Fruit fly (Drosophila melanogaster) whole organism, embryonic: ENCODE data around the gene Cpr67Fb.

Experiments
- Atf-2 ChIP-seq: fragments of 200-800 bp; sonication (Bioruptor generic); optimal IDR thresholded peaks from 2 replicates; lab custom pipeline; 2016; ENCODE audit warnings: missing biosample characterization, missing genetic modification characterization
- C15 ChIP-seq: fragments of 200-800 bp; sonication (Bioruptor generic); IDR thresholded peaks from 3 replicates; pipeline ENCODE4 v1.3.6; 2022; ENCODE audit warnings: missing biosample characterization, missing genetic modification characterization
- CG10366 ChIP-seq: fragments of 200-800 bp; sonication (Bioruptor generic); IDR thresholded peaks from 2 replicates; pipeline ENCODE4 v1.3.6; 2022; ENCODE audit warnings: missing biosample characterization, missing genetic modification characterization
- CG11456 ChIP-seq: fragments of 200-800 bp; sonication (Bioruptor generic); IDR thresholded peaks from 3 replicates; pipeline ENCODE4 v1.3.6; 2022; ENCODE audit warnings: missing biosample characterization, missing genetic modification characterization
- CG11723 ChIP-seq: fragments of 200-800 bp; sonication (Bioruptor generic); optimal IDR thresholded peaks from 2 replicates; lab custom pipeline; 2017; ENCODE audit warnings: missing biosample characterization, mild to moderate bottlenecking, missing genetic modification characterization
- CG16815 ChIP-seq: fragments of 200-800 bp; sonication (Bioruptor generic); optimal IDR thresholded peaks from 3 replicates; lab custom pipeline; 2017; ENCODE audit warnings: missing biosample characterization, mild to moderate bottlenecking, missing genetic modification characterization
- CG17359 ChIP-seq: fragments of 200-800 bp; sonication (Bioruptor generic); optimal IDR thresholded peaks from 3 replicates; lab custom pipeline; 2018; ENCODE audit warnings: missing biosample characterization, mild to moderate bottlenecking, missing genetic modification characterization, moderate library complexity
- CG17385 ChIP-seq: fragments of 200-800 bp; sonication (Bioruptor generic); optimal IDR thresholded peaks from 3 replicates; lab custom pipeline; 2018; ENCODE audit warnings: missing biosample characterization, mild to moderate bottlenecking, missing genetic modification characterization
- CG2129 ChIP-seq: fragments of 200-800 bp; sonication (Bioruptor generic); IDR thresholded peaks from 2 replicates; pipeline ENCODE4 v1.3.6; 2022; ENCODE audit warnings: missing biosample characterization, missing genetic modification characterization; ENCODE audit not compliant: partially characterized antibody
- CG30431 ChIP-seq: fragments of 200-800 bp; sonication (Bioruptor generic); optimal IDR thresholded peaks from 2 replicates; lab custom pipeline; 2017; ENCODE audit warnings: missing biosample characterization, missing genetic modification characterization
- CG3163 ChIP-seq: fragments of 200-800 bp; sonication (Bioruptor generic); optimal IDR thresholded peaks from 3 replicates; lab custom pipeline; 2016; ENCODE audit warnings: missing biosample characterization, missing genetic modification characterization
- CG32767 ChIP-seq: fragments of 200-800 bp; sonication (Bioruptor generic); IDR thresholded peaks from 2 replicates; pipeline ENCODE4 v1.3.6; 2022; ENCODE audit warnings: missing biosample characterization, missing genetic modification characterization
- CG32772 ChIP-seq: fragments of 200-800 bp; sonication (Bioruptor generic); IDR thresholded peaks from 2 replicates; pipeline ENCODE4 v1.3.6; 2022; ENCODE audit warnings: missing biosample characterization, missing genetic modification characterization
- CG3847 ChIP-seq: fragments of 200-800 bp; sonication (Bioruptor generic); IDR thresholded peaks from 2 replicates; pipeline ENCODE4 v1.3.6; 2022; ENCODE audit warnings: missing biosample characterization, missing genetic modification characterization
- CG4730 ChIP-seq: fragments of 200-800 bp; sonication (Bioruptor generic); IDR thresholded peaks from 2 replicates; pipeline ENCODE4 v1.3.6; 2022; ENCODE audit warnings: missing biosample characterization, missing genetic modification characterization
- CG6683 ChIP-seq: fragments of 200-800 bp; sonication (Bioruptor generic); optimal IDR thresholded peaks from 2 replicates; lab custom pipeline; 2017; ENCODE audit warnings: missing biosample characterization, mild to moderate bottlenecking, missing genetic modification characterization, missing genetic modification reagents
- CG6813 ChIP-seq: fragments of 200-800 bp; sonication (Bioruptor generic); optimal IDR thresholded peaks from 2 replicates; lab custom pipeline; 2017; ENCODE audit warnings: missing biosample characterization, missing genetic modification characterization, mild to moderate bottlenecking, moderate library complexity, missing genetic modification reagents
- CG7556 ChIP-seq: fragments of 200-800 bp; sonication (Bioruptor generic); optimal IDR thresholded peaks from 2 replicates; lab custom pipeline; 2017; ENCODE audit warnings: missing biosample characterization, mild to moderate bottlenecking, missing genetic modification characterization
- CG7745 ChIP-seq: fragments of 200-800 bp; sonication (Bioruptor generic); optimal IDR thresholded peaks from 2 replicates; lab custom pipeline; 2018; ENCODE audit warnings: missing biosample characterization, mild to moderate bottlenecking, missing genetic modification characterization, moderate library complexity
- CG7839 ChIP-seq: fragments of 200-800 bp; sonication (Bioruptor generic); optimal IDR thresholded peaks from 3 replicates; lab custom pipeline; 2018; ENCODE audit warnings: missing biosample characterization, mild to moderate bottlenecking, missing genetic modification characterization, moderate library complexity
- Deaf1 ChIP-seq: fragments of 200-800 bp; optimal IDR thresholded peaks from 3 replicates; lab custom pipeline; 2019; ENCODE audit warnings: missing biosample characterization, mild to moderate bottlenecking, missing genetic modification characterization, moderate library complexity
- Drgx ChIP-seq: fragments of 200-800 bp; sonication (Bioruptor generic); IDR thresholded peaks from 2 replicates; pipeline ENCODE4 v1.3.6; 2022; ENCODE audit warnings: missing biosample characterization, missing genetic modification characterization
- Hsf ChIP-seq: fragments of 200-800 bp; sonication (Bioruptor generic); optimal IDR thresholded peaks from 3 replicates; lab custom pipeline; 2016; ENCODE audit warnings: missing biosample characterization, missing genetic modification characterization
- MESR4 ChIP-seq: fragments of 200-800 bp; sonication (Bioruptor generic); optimal IDR thresholded peaks from 2 replicates; lab custom pipeline; 2018; ENCODE audit warnings: missing biosample characterization, mild to moderate bottlenecking, missing genetic modification characterization, moderate library complexity
- NC2α ChIP-seq: fragments of 200-800 bp; sonication (Bioruptor generic); optimal IDR thresholded peaks from 2 replicates; lab custom pipeline; 2016; ENCODE audit warnings: missing biosample characterization, missing genetic modification characterization
- Nf-YA ChIP-seq: fragments of 200-800 bp; sonication (Bioruptor generic); IDR thresholded peaks from 2 replicates; pipeline ENCODE4 v1.3.6; 2022; ENCODE audit warnings: missing biosample characterization, missing genetic modification characterization
- Pdp1 ChIP-seq, 2 experiments: fragments of 200-800 bp; sonication (Bioruptor generic); optimal IDR thresholded peaks; 3 replicates each; lab custom pipeline; 2016; ENCODE audit warnings: missing biosample characterization in 2 of 2, missing genetic modification characterization in 2 of 2, mild to moderate bottlenecking in 1 of 2, moderate library complexity in 1 of 2
- Ravus ChIP-seq: fragments of 200-800 bp; sonication (Bioruptor generic); IDR thresholded peaks from 2 replicates; pipeline ENCODE4 v1.3.6; 2022; ENCODE audit warnings: missing biosample characterization, missing genetic modification characterization
- Rfx ChIP-seq: fragments of 200-800 bp; sonication (Bioruptor generic); IDR thresholded peaks from 2 replicates; pipeline ENCODE4 v1.3.6; 2022; ENCODE audit warnings: missing biosample characterization, missing genetic modification characterization
- Ssrp ChIP-seq: fragments of 200-800 bp; sonication (Bioruptor generic); optimal IDR thresholded peaks from 2 replicates; lab custom pipeline; 2018; ENCODE audit warnings: missing biosample characterization, mild to moderate bottlenecking, missing genetic modification characterization, moderate library complexity
- Xrp1 ChIP-seq: fragments of 200-800 bp; sonication (Bioruptor generic); IDR thresholded peaks from 2 replicates; pipeline ENCODE4 v1.3.6; 2022; ENCODE audit warnings: missing biosample characterization, missing genetic modification characterization
- abd-A ChIP-seq: fragments of 200-800 bp; sonication (Bioruptor generic); optimal IDR thresholded peaks from 3 replicates; lab custom pipeline; 2019; ENCODE audit warnings: missing biosample characterization, mild to moderate bottlenecking, missing genetic modification characterization, moderate library complexity
- aop ChIP-seq: fragments of 200-800 bp; sonication (Bioruptor generic); IDR thresholded peaks from 2 replicates; pipeline ENCODE4 v1.3.6; 2022; ENCODE audit warnings: missing biosample characterization, missing genetic modification characterization
- bbx ChIP-seq: fragments of 200-800 bp; sonication (Bioruptor generic); IDR thresholded peaks from 2 replicates; pipeline ENCODE4 v1.3.6; 2022; ENCODE audit warnings: missing biosample characterization, missing genetic modification characterization; ENCODE audit not compliant: partially characterized antibody
- br ChIP-seq: fragments of >200 bp; optimal IDR thresholded peaks from 2 replicates; lab custom pipeline; 2017
- cas ChIP-seq: fragments of 200-800 bp; sonication (Bioruptor generic); IDR thresholded peaks from 2 replicates; pipeline ENCODE4 v1.3.6; 2022; ENCODE audit warnings: missing biosample characterization, missing genetic modification characterization
- chn ChIP-seq: fragments of 200-800 bp; sonication (Bioruptor generic); optimal IDR thresholded peaks from 2 replicates; lab custom pipeline; 2016; ENCODE audit warnings: missing biosample characterization, missing genetic modification characterization
- dimm ChIP-seq: fragments of 200-800 bp; sonication (Bioruptor generic); IDR thresholded peaks from 2 replicates; pipeline ENCODE4 v1.3.6; 2022; ENCODE audit warnings: missing biosample characterization, missing genetic modification characterization
- dmrt11E ChIP-seq: fragments of 200-800 bp; sonication (Bioruptor generic); optimal IDR thresholded peaks from 3 replicates; lab custom pipeline; 2018; ENCODE audit warnings: missing biosample characterization, mild to moderate bottlenecking, missing genetic modification characterization, moderate library complexity
- exex ChIP-seq: fragments of 200-800 bp; sonication (Bioruptor generic); optimal IDR thresholded peaks from 4 replicates; lab custom pipeline; 2018; ENCODE audit warnings: missing biosample characterization, mild to moderate bottlenecking, missing genetic modification characterization, moderate library complexity
- gce ChIP-seq: fragments of 200-800 bp; sonication (Bioruptor generic); IDR thresholded peaks from 3 replicates; pipeline ENCODE4 v1.3.6; 2022; ENCODE audit warnings: missing biosample characterization, missing genetic modification characterization
- gro ChIP-seq: fragments of 200-800 bp; sonication (Bioruptor generic); optimal IDR thresholded peaks from 2 replicates; lab custom pipeline; 2016; ENCODE audit warnings: missing biosample characterization, missing genetic modification characterization
- h ChIP-seq: fragments of >200 bp; optimal IDR thresholded peaks from 2 replicates; lab custom pipeline; 2017
- kni ChIP-seq: fragments of 200-800 bp; sonication (Bioruptor generic); optimal IDR thresholded peaks from 3 replicates; lab custom pipeline; 2017; ENCODE audit warnings: mild to moderate bottlenecking, missing biosample characterization, missing genetic modification reagents, missing genetic modification characterization
- knrl ChIP-seq: fragments of 200-800 bp; sonication (Bioruptor generic); IDR thresholded peaks from 3 replicates; pipeline ENCODE4 v1.3.6; 2022; ENCODE audit warnings: missing biosample characterization, missing genetic modification characterization; ENCODE audit not compliant: partially characterized antibody
- lab ChIP-seq: fragments of 200-800 bp; sonication (Bioruptor generic); optimal IDR thresholded peaks from 3 replicates; lab custom pipeline; 2017; ENCODE audit warnings: missing biosample characterization, missing genetic modification characterization, mild to moderate bottlenecking, moderate library complexity, missing genetic modification reagents
- nmo ChIP-seq: fragments of 200-800 bp; sonication (Bioruptor generic); optimal IDR thresholded peaks from 2 replicates; lab custom pipeline; 2018; ENCODE audit warnings: missing biosample characterization, mild to moderate bottlenecking, missing genetic modification characterization, moderate library complexity
- oc ChIP-seq: fragments of 200-800 bp; sonication (Bioruptor generic); optimal IDR thresholded peaks from 2 replicates; lab custom pipeline; 2018; ENCODE audit warnings: missing biosample characterization, mild to moderate bottlenecking, missing genetic modification characterization, moderate library complexity
- org-1 ChIP-seq: fragments of 200-800 bp; sonication (Bioruptor generic); optimal IDR thresholded peaks from 2 replicates; lab custom pipeline; 2017; ENCODE audit warnings: missing biosample characterization, missing genetic modification characterization
- sob ChIP-seq: fragments of 200-800 bp; sonication (Bioruptor generic); IDR thresholded peaks from 2 replicates; pipeline ENCODE4 v1.3.6; 2022; ENCODE audit warnings: missing biosample characterization, missing genetic modification characterization
- vnd ChIP-seq: fragments of 200-800 bp; sonication (Bioruptor generic); IDR thresholded peaks from 3 replicates; pipeline ENCODE4 v1.3.6; 2022; ENCODE audit warnings: missing biosample characterization, missing genetic modification characterization; ENCODE audit not compliant: partially characterized antibody

The Cpr67Fb gene

dm6 chr3L:10885711-10886272, 8.2 kb upstream of the Cpr67Fb start (continued):
- peak; percentile 19 for TF ChIP-seq nmo (GFP tag; lab: Kevin White, UChicago)
- TF ChIP-seq vnd: no peak
- no peak for TF ChIP-seq cas
- no peak for TF ChIP-seq Xrp1 (GFP tag; lab: Robert Waterston, UW)
- TF ChIP-seq CG4730 (GFP tag; lab: Robert Waterston, UW): no peak
- no peak for TF ChIP-seq NC2α (GFP tag; lab: Kevin White, UChicago)
- no peak for TF ChIP-seq CG17359 (tag; lab: Kevin White, UChicago)
- no peak for TF ChIP-seq Ravus (GFP tag; lab: Robert Waterston, UW)
- TF ChIP-seq Atf-2 (GFP tag; lab: Kevin White, UChicago): no peak
- no peak for TF ChIP-seq CG10366 (GFP tag; lab: Robert Waterston, UW)
- TF ChIP-seq CG32772: no peak
- peak; percentile 38; the same call in 1 of the 2 replicates for TF ChIP-seq Rfx (GFP tag; lab: Robert Waterston, UW)
- TF ChIP-seq CG6683 (GFP tag; lab: Kevin White, UChicago): no peak
- TF ChIP-seq CG17385 (GFP tag; lab: Kevin White, UChicago): peak; percentile 98
- no peak for TF ChIP-seq Deaf1 (tag; lab: Kevin White, UChicago)
- TF ChIP-seq CG2129 (GFP tag; lab: Robert Waterston, UW): no peak
- no peak for TF ChIP-seq abd-A (tag; lab: Kevin White, UChicago)
- peak; percentile 63 for TF ChIP-seq MESR4 (GFP tag; lab: Kevin White, UChicago)
- no peak for TF ChIP-seq org-1 (GFP tag; lab: Kevin White, UChicago)
- TF ChIP-seq CG11456 (GFP tag; lab: Robert Waterston, UW): peak; percentile 64; the same call in 1 of the 3 replicates
- TF ChIP-seq Nf-YA (GFP tag; lab: Robert Waterston, UW): no peak
- TF ChIP-seq CG16815 (GFP tag; lab: Kevin White, UChicago): no peak
- no peak for TF ChIP-seq gce
- no peak for TF ChIP-seq gro (GFP tag; lab: Kevin White, UChicago)
- TF ChIP-seq br: no peak
- no peak for TF ChIP-seq aop (GFP tag; lab: Robert Waterston, UW)
- peak; percentile 39; the same call in 1 of the 2 replicates for TF ChIP-seq bbx (GFP tag; lab: Robert Waterston, UW)
- no peak for TF ChIP-seq CG7839
- TF ChIP-seq CG3163 (GFP tag; lab: Kevin White, UChicago): no peak
- no peak for TF ChIP-seq dmrt11E (tag; lab: Kevin White, UChicago)
- TF ChIP-seq Pdp1 (GFP tag; optimal IDR thresholded peaks at IDR 0.05; lab: Kevin White, UChicago): peak in 1 of 2 experiments; percentile 91
- TF ChIP-seq CG30431: no peak
- TF ChIP-seq CG7556: no peak
- TF ChIP-seq exex (tag; lab: Kevin White, UChicago): no peak
- no peak for TF ChIP-seq oc (tag; lab: Kevin White, UChicago)
- no peak for TF ChIP-seq CG3847 (GFP tag; lab: Robert Waterston, UW)
- no peak for TF ChIP-seq dimm
- no peak for TF ChIP-seq Ssrp (tag; lab: Kevin White, UChicago)
- TF ChIP-seq CG7745 (tag; lab: Kevin White, UChicago): no peak
- TF ChIP-seq Drgx (GFP tag; lab: Robert Waterston, UW): no peak
- no peak for TF ChIP-seq C15
- no peak for TF ChIP-seq chn (GFP tag; lab: Kevin White, UChicago)
- peak; percentile 34; the same call in 1 of the 2 replicates for TF ChIP-seq sob
- TF ChIP-seq lab (GFP tag; lab: Kevin White, UChicago): no peak
- TF ChIP-seq knrl: peak; percentile 30; the same call in 2 of the 3 replicates
- TF ChIP-seq Hsf (GFP tag; lab: Kevin White, UChicago): no peak
- TF ChIP-seq CG6813 (GFP tag; lab: Kevin White, UChicago): no peak
- no peak for TF ChIP-seq kni (GFP tag; lab: Kevin White, UChicago)
- no peak for TF ChIP-seq CG32767 (GFP tag; lab: Robert Waterston, UW)
- TF ChIP-seq h (lab: Kevin White, UChicago): no peak
- no peak for TF ChIP-seq CG11723 (GFP tag; lab: Kevin White, UChicago)
